Worm (Caenorhabditis elegans) whole organism, young adult: ENCODE data around the gene cyp-13A1.

Experiments used
- B0019.2 ChIP-seq: fragments of 200-800 bp; sonication (Bioruptor generic); conservative IDR thresholded peaks from 2 replicates; pipeline ENCODE4 v1.3.6; 2022; ENCODE audit warnings: missing genetic modification reagents, missing genetic modification characterization, missing compliant biosample characterization
- B0035.1 ChIP-seq: sonication (generic microtip); optimal IDR thresholded peaks from 2 replicates; lab custom pipeline; 2016; ENCODE audit warnings: missing genetic modification characterization, mild to moderate bottlenecking, missing compliant biosample characterization, missing genotype, missing genetic modification reagents
- C17E4.6 ChIP-seq: fragments of 200-800 bp; sonication (Bioruptor generic); IDR thresholded peaks from 2 replicates; pipeline ENCODE4 v1.3.6; 2022; ENCODE audit warnings: missing genetic modification reagents, missing genetic modification characterization, missing compliant biosample characterization
- F22D6.2 ChIP-seq: sonication (generic microtip); optimal IDR thresholded peaks from 2 replicates; lab custom pipeline; 2016; ENCODE audit warnings: mild to moderate bottlenecking, missing genetic modification characterization, missing compliant biosample characterization
- F57C9.4 ChIP-seq: sonication (generic microtip); optimal IDR thresholded peaks from 2 replicates; lab custom pipeline; 2017; ENCODE audit warnings: mild to moderate bottlenecking, missing genetic modification characterization, missing compliant biosample characterization
- K11D2.4 ChIP-seq: fragments of 200-800 bp; sonication (Bioruptor generic); IDR thresholded peaks from 2 replicates; pipeline ENCODE4 v1.3.6; 2022; ENCODE audit warnings: missing genetic modification reagents, missing genetic modification characterization, missing compliant biosample characterization
- K12H6.12 ChIP-seq: fragments of 200-800 bp; sonication (Bioruptor generic); optimal IDR thresholded peaks from 2 replicates; lab custom pipeline; 2018; ENCODE audit warnings: mild to moderate bottlenecking, missing genetic modification characterization, missing compliant biosample characterization
- T26A5.8 ChIP-seq: sonication (generic microtip); optimal IDR thresholded peaks from 2 replicates; lab custom pipeline; 2016; ENCODE audit warnings: missing genetic modification characterization, missing compliant biosample characterization
- Y53G8AR.9 ChIP-seq: fragments of 200-800 bp; sonication (Bioruptor generic); conservative IDR thresholded peaks from 2 replicates; pipeline ENCODE4 v1.3.6; 2022; ENCODE audit warnings: missing genetic modification reagents, missing genetic modification characterization, missing compliant biosample characterization
- ZK185.1 ChIP-seq: sonication (generic microtip); optimal IDR thresholded peaks from 2 replicates; lab custom pipeline; 2016; ENCODE audit warnings: mild to moderate bottlenecking, missing genetic modification characterization, missing compliant biosample characterization; ENCODE audit not compliant: poor library complexity, severe bottlenecking
- aptf-2 ChIP-seq: fragments of 200-800 bp; sonication (Bioruptor generic); conservative IDR thresholded peaks from 2 replicates; pipeline ENCODE4 v1.3.6; 2022; ENCODE audit warnings: missing genetic modification reagents, missing genetic modification characterization, missing compliant biosample characterization
- athp-1 ChIP-seq: sonication (generic microtip); optimal IDR thresholded peaks from 2 replicates; lab custom pipeline; 2017; ENCODE audit warnings: mild to moderate bottlenecking, missing genetic modification characterization, missing compliant biosample characterization
- attf-3 ChIP-seq: fragments of 200-800 bp; sonication (Bioruptor generic); conservative IDR thresholded peaks from 2 replicates; pipeline ENCODE4 v1.3.6; 2022; ENCODE audit warnings: missing genetic modification reagents, missing genetic modification characterization, missing compliant biosample characterization
- bed-2 ChIP-seq: fragments of 200-800 bp; sonication (Bioruptor generic); IDR thresholded peaks from 2 replicates; pipeline ENCODE4 v1.3.6; 2022; ENCODE audit warnings: missing genetic modification reagents, missing genetic modification characterization, missing compliant biosample characterization
- cebp-2 ChIP-seq: fragments of 200-800 bp; sonication (Bioruptor generic); IDR thresholded peaks from 2 replicates; pipeline ENCODE4 v1.3.6; 2022; ENCODE audit warnings: missing genetic modification characterization, missing compliant biosample characterization
- ceh-27 ChIP-seq: fragments of 200-800 bp; sonication (Bioruptor generic); optimal IDR thresholded peaks from 2 replicates; lab custom pipeline; 2018; ENCODE audit warnings: mild to moderate bottlenecking, missing genetic modification characterization, moderate library complexity, missing compliant biosample characterization
- ceh-40 ChIP-seq: fragments of 200-800 bp; sonication (Bioruptor generic); IDR thresholded peaks from 2 replicates; pipeline ENCODE4 v1.3.6; 2022; ENCODE audit warnings: missing genetic modification characterization, missing compliant biosample characterization
- ceh-58 ChIP-seq: fragments of 200-800 bp; sonication (Bioruptor generic); IDR thresholded peaks from 2 replicates; pipeline ENCODE4 v1.3.6; 2022; ENCODE audit warnings: missing genetic modification characterization, missing compliant biosample characterization
- die-1 ChIP-seq: sonication (generic microtip); optimal IDR thresholded peaks from 2 replicates; lab custom pipeline; 2016; ENCODE audit warnings: missing genotype, mild to moderate bottlenecking, missing genetic modification characterization, missing compliant biosample characterization
- egl-18 ChIP-seq: fragments of 200-800 bp; sonication (Bioruptor generic); IDR thresholded peaks from 2 replicates; pipeline ENCODE4 v1.3.6; 2022; ENCODE audit warnings: missing genetic modification reagents, missing genetic modification characterization, missing compliant biosample characterization
- egl-44 ChIP-seq: fragments of 200-800 bp; sonication (Bioruptor generic); IDR thresholded peaks from 2 replicates; pipeline ENCODE4 v1.3.6; 2022; ENCODE audit warnings: missing genetic modification reagents, missing genetic modification characterization, missing compliant biosample characterization
- ekl-4 ChIP-seq: fragments of 200-800 bp; sonication (Bioruptor generic); IDR thresholded peaks from 2 replicates; pipeline ENCODE4 v1.3.6; 2022; ENCODE audit warnings: missing genetic modification reagents, missing genetic modification characterization, missing compliant biosample characterization
- gei-17 ChIP-seq: fragments of 200-800 bp; sonication (Bioruptor generic); optimal IDR thresholded peaks from 2 replicates; lab custom pipeline; 2018; ENCODE audit warnings: mild to moderate bottlenecking, missing genetic modification characterization, missing compliant biosample characterization
- him-1 ChIP-seq: sonication (generic microtip); optimal IDR thresholded peaks from 2 replicates; lab custom pipeline; 2016; ENCODE audit warnings: missing genotype, missing genetic modification reagents, missing genetic modification characterization, missing compliant biosample characterization
- hlh-12 ChIP-seq: sonication (generic microtip); optimal IDR thresholded peaks from 2 replicates; lab custom pipeline; 2016; ENCODE audit warnings: missing genetic modification characterization, missing compliant biosample characterization
- hmg-1.2 ChIP-seq: fragments of 200-800 bp; sonication (Bioruptor generic); IDR thresholded peaks from 2 replicates; pipeline ENCODE4 v1.3.6; 2022; ENCODE audit warnings: missing genetic modification reagents, missing genetic modification characterization, missing compliant biosample characterization
- hrde-1 ChIP-seq: sonication (generic microtip); optimal IDR thresholded peaks from 2 replicates; lab custom pipeline; 2016; ENCODE audit warnings: missing genetic modification characterization, mild to moderate bottlenecking, missing compliant biosample characterization, moderate library complexity, missing genotype, missing genetic modification reagents, borderline replicate concordance
- lir-1 ChIP-seq: fragments of 200-800 bp; sonication (Bioruptor generic); conservative IDR thresholded peaks from 2 replicates; pipeline ENCODE4 v1.3.6; 2022; ENCODE audit warnings: missing genetic modification reagents, missing genetic modification characterization, missing compliant biosample characterization
- mxl-1 ChIP-seq: sonication (generic microtip); optimal IDR thresholded peaks from 2 replicates; lab custom pipeline; 2016; ENCODE audit warnings: missing genetic modification characterization, missing compliant biosample characterization
- nhr-120 ChIP-seq: fragments of 200-800 bp; sonication (Bioruptor generic); IDR thresholded peaks from 2 replicates; pipeline ENCODE4 v1.3.6; 2022; ENCODE audit warnings: missing genetic modification characterization, missing compliant biosample characterization
- nhr-80 ChIP-seq: sonication (generic microtip); optimal IDR thresholded peaks from 2 replicates; lab custom pipeline; 2016; ENCODE audit warnings: missing genetic modification characterization, missing compliant biosample characterization
- nhr-90 ChIP-seq: sonication (generic microtip); optimal IDR thresholded peaks from 2 replicates; lab custom pipeline; 2016; ENCODE audit warnings: missing genotype, mild to moderate bottlenecking, missing genetic modification characterization, missing compliant biosample characterization
- pbrm-1 ChIP-seq: fragments of 200-800 bp; sonication (Bioruptor generic); IDR thresholded peaks from 2 replicates; pipeline ENCODE4 v1.3.6; 2022; ENCODE audit warnings: missing genetic modification reagents, missing genetic modification characterization, missing compliant biosample characterization
- pha-4 ChIP-seq: fragments of 150-350 bp; sonication (generic microtip); optimal IDR thresholded peaks from 2 replicates; lab custom pipeline; 2014; ENCODE audit warnings: missing biosample characterization, missing genetic modification reagents, missing genetic modification characterization
- rcor-1 ChIP-seq: fragments of 200-800 bp; sonication (Bioruptor generic); IDR thresholded peaks from 2 replicates; pipeline ENCODE4 v1.3.6; 2022; ENCODE audit warnings: missing genetic modification reagents, missing genetic modification characterization, missing compliant biosample characterization
- repo-1 ChIP-seq: sonication (generic microtip); optimal IDR thresholded peaks from 2 replicates; lab custom pipeline; 2017; ENCODE audit warnings: mild to moderate bottlenecking, missing genetic modification characterization, missing compliant biosample characterization
- rpc-1 ChIP-seq, 2 experiments: fragments of 150-350 bp in 1 of 2; sonication (generic microtip) in 1 of 2; optimal IDR thresholded peaks; 2 replicates each; lab custom pipeline; 2014 to 2018; ENCODE audit warnings: missing biosample characterization in 1 of 2, missing genetic modification characterization in 1 of 2, missing genetic modification reagents in 1 of 2, missing genotype in 1 of 2
- sdz-38 ChIP-seq: sonication (generic microtip); optimal IDR thresholded peaks from 2 replicates; lab custom pipeline; 2016; ENCODE audit warnings: missing genotype, missing genetic modification characterization, missing compliant biosample characterization
- sea-2 ChIP-seq: fragments of 200-800 bp; sonication (Bioruptor generic); IDR thresholded peaks from 2 replicates; pipeline ENCODE4 v1.3.6; 2022; ENCODE audit warnings: missing genetic modification characterization, missing compliant biosample characterization
- snpc-1.1 ChIP-seq: sonication (generic microtip); optimal IDR thresholded peaks from 2 replicates; lab custom pipeline; 2017; ENCODE audit warnings: missing genetic modification characterization, mild to moderate bottlenecking, missing compliant biosample characterization, antibody characterized with exemption, moderate library complexity, missing genotype, missing genetic modification reagents; ENCODE audit not compliant: insufficient read depth
- snpc-3.4 ChIP-seq: sonication (generic microtip); optimal IDR thresholded peaks from 2 replicates; lab custom pipeline; 2017; ENCODE audit warnings: missing genetic modification characterization, mild to moderate bottlenecking, missing compliant biosample characterization, antibody characterized with exemption, moderate library complexity, missing genotype, missing genetic modification reagents
- tlf-1 ChIP-seq: fragments of 200-800 bp; sonication (Bioruptor generic); optimal IDR thresholded peaks from 2 replicates; lab custom pipeline; 2018; ENCODE audit warnings: mild to moderate bottlenecking, missing genetic modification characterization, missing compliant biosample characterization
- ztf-18 ChIP-seq: sonication (generic microtip); optimal IDR thresholded peaks from 2 replicates; lab custom pipeline; 2016; ENCODE audit warnings: missing genotype, mild to moderate bottlenecking, missing genetic modification characterization, missing compliant biosample characterization
- ztf-3 ChIP-seq: fragments of 200-800 bp; sonication (Bioruptor generic); optimal IDR thresholded peaks from 2 replicates; lab custom pipeline; 2018; ENCODE audit warnings: mild to moderate bottlenecking, missing genetic modification characterization, missing compliant biosample characterization

cyp-13A1 gene

ce11 chrII:9781842-9782241 is at the start of gene cyp-13A1:
TSS of gene cyp-13A1 (minus strand) at chrII:9781997.
- no peak for TF ChIP-seq nhr-120
- TF ChIP-seq nhr-80 (tag; lab: Kevin White, UChicago): peak; percentile 55
- no peak for TF ChIP-seq attf-3 (GFP tag; lab: Robert Waterston, UW)

- TF ChIP-seq ceh-27 (GFP tag; lab: Kevin White, UChicago) (no peak), mxl-1 (tag; lab: Kevin White, UChicago) (no peak), egl-44 (no peak), rcor-1 (no peak), ceh-58 (no peak), K11D2.4 (no peak), ZK185.1 (no peak), Y53G8AR.9 (GFP tag; lab: Robert Waterston, UW) (no peak), sea-2 (GFP tag; lab: Robert Waterston, UW) (no peak), ceh-40 (GFP tag; lab: Robert Waterston, UW) (no peak)
Observed at ce11 chrII:9831033-9831432, 49.2 kb upstream of the cyp-13A1 start, which contains the start of gene ZK938.12. TSS of gene ZK938.12 (plus strand) at chrII:9831333.

- no peak for TF ChIP-seq hrde-1 (tag; lab: Kevin White, UChicago)
- TF ChIP-seq hlh-12 (tag; lab: Kevin White, UChicago): no peak
- no peak for TF ChIP-seq ekl-4 (GFP tag; lab: Robert Waterston, UW)
- TF ChIP-seq rpc-1 (optimal IDR thresholded peaks at IDR 0.05; lab: Kevin White, UChicago): no peak
- TF ChIP-seq rpc-1 (tag; optimal IDR thresholded peaks at IDR 0.05; lab: Kevin White, UChicago): no peak
- no peak for TF ChIP-seq tlf-1 (GFP tag; lab: Kevin White, UChicago)
- TF ChIP-seq him-1 (tag; lab: Kevin White, UChicago): no peak
- no peak for TF ChIP-seq K11D2.4
- TF ChIP-seq athp-1: no peak
- TF ChIP-seq lir-1: no peak
- no peak for TF ChIP-seq gei-17 (GFP tag; lab: Kevin White, UChicago)
- no peak for TF ChIP-seq rcor-1
- TF ChIP-seq ztf-3: no peak
- no peak for TF ChIP-seq ztf-18 (tag; lab: Kevin White, UChicago)
- TF ChIP-seq sdz-38 (tag; lab: Kevin White, UChicago): no peak
- no peak for TF ChIP-seq pbrm-1 (GFP tag; lab: Robert Waterston, UW)
Observed at ce11 chrII:9829108-9829507, 47.3 kb upstream of the cyp-13A1 start, which contains the start of gene ZK938.1. TSS of gene ZK938.1 (plus strand) at chrII:9829408.

ce11 chrII:9828502-9828901 is 46.7 kb upstream of the cyp-13A1 start:
- no peak for TF ChIP-seq aptf-2 (GFP tag; lab: Robert Waterston, UW)
- TF ChIP-seq hmg-1.2 (GFP tag; lab: Robert Waterston, UW): no peak
- TF ChIP-seq F57C9.4 (tag; lab: Kevin White, UChicago): no peak
- TF ChIP-seq sea-2 (GFP tag; lab: Robert Waterston, UW): no peak
- TF ChIP-seq B0035.1 (tag; lab: Kevin White, UChicago): no peak
- no peak for TF ChIP-seq F22D6.2 (tag; lab: Kevin White, UChicago)
- TF ChIP-seq B0019.2: no peak
- no peak for TF ChIP-seq snpc-1.1
- TF ChIP-seq bed-2 (GFP tag; lab: Robert Waterston, UW): no peak
- no peak for TF ChIP-seq pha-4 (tag; lab: Kevin White, UChicago)
- TF ChIP-seq snpc-3.4 (tag; lab: Kevin White, UChicago): no peak
- no peak for TF ChIP-seq repo-1 (tag; lab: Kevin White, UChicago)
- TF ChIP-seq C17E4.6: no peak
- no peak for TF ChIP-seq egl-18 (GFP tag; lab: Robert Waterston, UW)
- TF ChIP-seq K12H6.12 (tag; lab: Kevin White, UChicago): no peak
- TF ChIP-seq nhr-90: no peak
- TF ChIP-seq cebp-2 (GFP tag; lab: Robert Waterston, UW): no peak
- TF ChIP-seq die-1 (tag; lab: Kevin White, UChicago): no peak
- TF ChIP-seq T26A5.8: no peak
